Fruit fly (Drosophila melanogaster): Measurements from ENCODE around the gene CG5167.

Gene CG5167

DNA sequence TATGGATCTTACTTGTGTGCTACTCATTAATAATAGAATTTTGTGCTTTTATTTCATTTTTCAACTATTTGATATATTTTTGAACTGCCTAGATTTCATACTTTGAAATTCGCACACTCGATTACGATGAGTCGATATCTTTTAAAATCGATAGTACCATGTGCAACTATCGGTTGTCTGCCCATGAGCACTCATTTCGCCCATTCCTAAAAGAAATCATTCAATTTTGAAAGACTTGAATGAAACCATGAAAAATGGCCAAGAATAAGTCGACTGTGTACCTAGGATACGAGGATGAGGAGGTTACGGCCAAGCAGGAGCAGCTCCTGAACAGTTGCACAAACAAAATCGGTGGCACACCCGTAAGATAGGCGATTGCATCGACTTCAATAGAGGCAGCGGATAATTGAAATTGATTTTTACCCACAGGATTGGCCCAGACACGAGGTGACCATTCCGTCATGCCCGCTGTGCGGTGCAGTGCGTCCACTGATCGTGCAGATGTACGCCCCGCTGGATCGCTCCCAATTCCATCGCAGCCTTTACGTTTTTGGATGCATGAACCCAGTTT, 50.1 kb downstream of the CG5167 start, which contains the start of gene trus (continued):
- TF ChIP-seq bbx (GFP tag; IDR thresholded peaks at IDR 0.05; ENCODE audit: partially characterized antibody): peak; percentile 93
- TF ChIP-seq CG7271 (tag; optimal IDR thresholded peaks at IDR 0.05): no peak
- peak; percentile 11 for TF ChIP-seq B-H2 (GFP tag; optimal IDR thresholded peaks at IDR 0.05)
- TF ChIP-seq gro (GFP tag; optimal IDR thresholded peaks at IDR 0.05): no peak
- TF ChIP-seq Hr3 (GFP tag; optimal IDR thresholded peaks at IDR 0.05): no peak
- TF ChIP-seq gsb (GFP tag; IDR thresholded peaks at IDR 0.05): no peak
- peak; percentile 78 for TF ChIP-seq CG2129 (GFP tag; IDR thresholded peaks at IDR 0.05; ENCODE audit: partially characterized antibody)
- TF ChIP-seq CG10267 (tag; optimal IDR thresholded peaks at IDR 0.05): no peak
- TF ChIP-seq CG13287 (GFP tag; IDR thresholded peaks at IDR 0.05; ENCODE audit: partially characterized antibody): peak; percentile 95
- TF ChIP-seq HLH4C (GFP tag; IDR thresholded peaks at IDR 0.05; ENCODE audit: partially characterized antibody): peak; percentile 87
- no peak for TF ChIP-seq CG17328 (GFP tag; IDR thresholded peaks at IDR 0.05)
- no peak for TF ChIP-seq aop (GFP tag; IDR thresholded peaks at IDR 0.05)
- peak; percentile 44 for TF ChIP-seq Myb (GFP tag; optimal IDR thresholded peaks at IDR 0.05)
- TF ChIP-seq CG30431 (GFP tag; optimal IDR thresholded peaks at IDR 0.05): no peak
- no peak for TF ChIP-seq Adf1 (GFP tag; IDR thresholded peaks at IDR 0.05)
- no peak for TF ChIP-seq eve (GFP tag; optimal IDR thresholded peaks at IDR 0.05)
- no peak for TF ChIP-seq trh (GFP tag; optimal IDR thresholded peaks at IDR 0.05)
- TF ChIP-seq CG9215 (GFP tag; IDR thresholded peaks at IDR 0.05): no peak
- no peak for TF ChIP-seq run (tag; optimal IDR thresholded peaks at IDR 0.05)
- no peak for TF ChIP-seq CG12155 (GFP tag; optimal IDR thresholded peaks at IDR 0.05)
- peak; percentile 82 for TF ChIP-seq tna (GFP tag; IDR thresholded peaks at IDR 0.05; ENCODE audit: partially characterized antibody)
- TF ChIP-seq en (GFP tag; optimal IDR thresholded peaks at IDR 0.05): no peak
- no peak for TF ChIP-seq CG2712 (tag; optimal IDR thresholded peaks at IDR 0.05)
- TF ChIP-seq gfzf (GFP tag; optimal IDR thresholded peaks at IDR 0.05): peak; percentile 24
- TF ChIP-seq CG13624 (GFP tag; optimal IDR thresholded peaks at IDR 0.05): no peak
- peak; percentile 91 for TF ChIP-seq unc-4 (GFP tag; IDR thresholded peaks at IDR 0.05; ENCODE audit: partially characterized antibody)
- TF ChIP-seq CG11093 (GFP tag; IDR thresholded peaks at IDR 0.05): no peak
- TF ChIP-seq CG10274 (GFP tag; optimal IDR thresholded peaks at IDR 0.05): no peak
- TF ChIP-seq croc (GFP tag; conservative IDR thresholded peaks at IDR 0.05): no peak
- TF ChIP-seq klu (GFP tag; IDR thresholded peaks at IDR 0.05): no peak
- TF ChIP-seq CG8290 (GFP tag; optimal IDR thresholded peaks at IDR 0.05): no peak
- no peak for TF ChIP-seq CG8290 (tag; optimal IDR thresholded peaks at IDR 0.05)
- TF ChIP-seq h (optimal IDR thresholded peaks at IDR 0.05): no peak
- TF ChIP-seq sisA (GFP tag; IDR thresholded peaks at IDR 0.05): no peak
- no peak for TF ChIP-seq Lhr (GFP tag; optimal IDR thresholded peaks at IDR 0.05)
- TF ChIP-seq CG4854 (GFP tag; optimal IDR thresholded peaks at IDR 0.05): no peak
- TF ChIP-seq pzg (GFP tag; optimal IDR thresholded peaks at IDR 0.05): peak; percentile 70
- TF ChIP-seq tgo (GFP tag; IDR thresholded peaks at IDR 0.05): no peak
- no peak for TF ChIP-seq tup (GFP tag; optimal IDR thresholded peaks at IDR 0.05)
- no peak for TF ChIP-seq Ets65A (GFP tag)
- no peak for TF ChIP-seq Sin3A (optimal IDR thresholded peaks at IDR 0.05)
- TF ChIP-seq Optix (GFP tag; IDR thresholded peaks at IDR 0.05): no peak
- TF ChIP-seq CrebB (tag; optimal IDR thresholded peaks at IDR 0.05): no peak
- no peak for TF ChIP-seq esg (GFP tag; conservative IDR thresholded peaks at IDR 0.05)
- TF ChIP-seq dm (GFP tag; optimal IDR thresholded peaks at IDR 0.05): peak; percentile 11
- no peak for TF ChIP-seq PHDP (tag; optimal IDR thresholded peaks at IDR 0.05)
- no peak for TF ChIP-seq kay (GFP tag; optimal IDR thresholded peaks at IDR 0.05)
- TF ChIP-seq fd64A (GFP tag; optimal IDR thresholded peaks at IDR 0.05): no peak
- no peak for TF ChIP-seq toy (GFP tag; IDR thresholded peaks at IDR 0.05)
- no peak for TF ChIP-seq Hmr (GFP tag; optimal IDR thresholded peaks at IDR 0.05)
- no peak for TF ChIP-seq slbo (GFP tag; IDR thresholded peaks at IDR 0.05)
- no peak for TF ChIP-seq chif (GFP tag; optimal IDR thresholded peaks at IDR 0.05)
- no peak for TF ChIP-seq Xrp1 (GFP tag; IDR thresholded peaks at IDR 0.05)

All from whole organism, embryonic.